Fruit fly (Drosophila melanogaster) whole organism, embryonic: ENCODE measurements around the gene CG32985.

Experiments
- Asciz ChIP-seq: fragments of 200-800 bp; sonication (Bioruptor generic); optimal IDR thresholded peaks from 2 replicates; lab custom pipeline; 2017; ENCODE audit warnings: missing biosample characterization, mild to moderate bottlenecking, missing genetic modification characterization, missing genetic modification reagents
- Atf-2 ChIP-seq: fragments of 200-800 bp; sonication (Bioruptor generic); optimal IDR thresholded peaks from 2 replicates; lab custom pipeline; 2016; ENCODE audit warnings: missing biosample characterization, missing genetic modification characterization
- B-H2 ChIP-seq: fragments of 200-800 bp; sonication (Bioruptor generic); optimal IDR thresholded peaks from 2 replicates; lab custom pipeline; 2018; ENCODE audit warnings: missing biosample characterization, mild to moderate bottlenecking, missing genetic modification characterization
- CG10431 ChIP-seq: fragments of 200-800 bp; sonication (Bioruptor generic); optimal IDR thresholded peaks from 3 replicates; lab custom pipeline; 2018; ENCODE audit warnings: missing biosample characterization, mild to moderate bottlenecking, missing genetic modification characterization
- CG11696 ChIP-seq: fragments of 200-800 bp; sonication (Bioruptor generic); IDR thresholded peaks from 2 replicates; pipeline ENCODE4 v1.3.6; 2022; ENCODE audit warnings: missing biosample characterization, missing genetic modification characterization
- CG12391 ChIP-seq: fragments of 200-800 bp; sonication (Bioruptor generic); optimal IDR thresholded peaks from 3 replicates; lab custom pipeline; 2018; ENCODE audit warnings: missing biosample characterization, mild to moderate bottlenecking, missing genetic modification characterization, moderate library complexity
- CG14014 ChIP-seq: fragments of 200-800 bp; sonication (Bioruptor generic); IDR thresholded peaks from 2 replicates; pipeline ENCODE4 v1.3.6; 2022; ENCODE audit warnings: missing biosample characterization, missing genetic modification characterization
- CG16863 ChIP-seq: fragments of 200-800 bp; sonication (Bioruptor generic); optimal IDR thresholded peaks from 3 replicates; lab custom pipeline; 2016; ENCODE audit warnings: missing biosample characterization, missing genetic modification characterization
- CG17385 ChIP-seq: fragments of 200-800 bp; sonication (Bioruptor generic); optimal IDR thresholded peaks from 3 replicates; lab custom pipeline; 2018; ENCODE audit warnings: missing biosample characterization, mild to moderate bottlenecking, missing genetic modification characterization
- CG18011 ChIP-seq: fragments of 200-800 bp; sonication (Bioruptor generic); optimal IDR thresholded peaks from 2 replicates; lab custom pipeline; 2017; ENCODE audit warnings: missing biosample characterization, missing genetic modification characterization, mild to moderate bottlenecking, moderate library complexity, missing genotype
- CG4820 ChIP-seq: fragments of 200-800 bp; sonication (Bioruptor generic); optimal IDR thresholded peaks from 3 replicates; lab custom pipeline; 2016; ENCODE audit warnings: missing biosample characterization, missing genetic modification characterization
- CG6272 ChIP-seq: fragments of 200-800 bp; sonication (Bioruptor generic); IDR thresholded peaks from 2 replicates; pipeline ENCODE4 v1.3.6; 2022; ENCODE audit warnings: missing biosample characterization, missing genetic modification characterization
- CG8924 ChIP-seq: fragments of 200-800 bp; optimal IDR thresholded peaks from 3 replicates; lab custom pipeline; 2019; ENCODE audit warnings: missing biosample characterization, mild to moderate bottlenecking, missing genetic modification characterization, moderate library complexity
- CHES-1-like ChIP-seq: fragments of 200-800 bp; sonication (Bioruptor generic); optimal IDR thresholded peaks from 2 replicates; lab custom pipeline; 2016; ENCODE audit warnings: missing biosample characterization, missing genetic modification characterization
- CoRest ChIP-seq: fragments of 200-800 bp; sonication (Bioruptor generic); optimal IDR thresholded peaks from 3 replicates; lab custom pipeline; 2018; ENCODE audit warnings: missing biosample characterization, mild to moderate bottlenecking, missing genetic modification characterization, moderate library complexity
- D19A ChIP-seq: fragments of 200-800 bp; optimal IDR thresholded peaks from 3 replicates; lab custom pipeline; 2019; ENCODE audit warnings: missing biosample characterization, mild to moderate bottlenecking, missing genetic modification characterization, moderate library complexity
- E2f1 ChIP-seq: fragments of 200-800 bp; sonication (Bioruptor generic); IDR thresholded peaks from 2 replicates; pipeline ENCODE4 v1.3.6; 2022; ENCODE audit warnings: missing biosample characterization, missing genetic modification characterization
- GATAe ChIP-seq: fragments of 200-800 bp; sonication (Bioruptor generic); conservative IDR thresholded peaks from 2 replicates; pipeline ENCODE4 v1.3.6; 2022; ENCODE audit warnings: missing biosample characterization, missing genetic modification characterization
- Hr78 ChIP-seq, 2 experiments: fragments of 200-800 bp in 1 of 2; fragments of >200 bp in 1 of 2; sonication (Bioruptor generic) in 1 of 2; optimal IDR thresholded peaks; 2 replicates each; lab custom pipeline; 2017 to 2019; ENCODE audit warnings: missing biosample characterization in 2 of 2, missing genetic modification characterization in 2 of 2, mild to moderate bottlenecking in 1 of 2, moderate library complexity in 1 of 2
- Max ChIP-seq: fragments of 200-800 bp; sonication (Bioruptor generic); optimal IDR thresholded peaks from 2 replicates; lab custom pipeline; 2016; ENCODE audit warnings: missing biosample characterization, mild to moderate bottlenecking, missing genetic modification characterization
- Med ChIP-seq: fragments of 200-800 bp; sonication (Bioruptor generic); peaks from one replicate; lab custom pipeline; 2016; ENCODE audit warnings: missing biosample characterization, missing genetic modification characterization, mild to moderate bottlenecking, inconsistent platforms, moderate library complexity
- NfI ChIP-seq: fragments of 200-800 bp; sonication (Bioruptor generic); optimal IDR thresholded peaks from 3 replicates; lab custom pipeline; 2018; ENCODE audit warnings: missing biosample characterization, mild to moderate bottlenecking, missing genetic modification characterization, moderate library complexity
- Oli ChIP-seq: fragments of 200-800 bp; sonication (Bioruptor generic); optimal IDR thresholded peaks from 2 replicates; lab custom pipeline; 2018; ENCODE audit warnings: missing biosample characterization, mild to moderate bottlenecking, missing genetic modification characterization, moderate library complexity
- Vsx1 ChIP-seq: fragments of 200-800 bp; sonication (Bioruptor generic); optimal IDR thresholded peaks from 2 replicates; lab custom pipeline; 2017; ENCODE audit warnings: missing biosample characterization, mild to moderate bottlenecking, missing genetic modification characterization, missing genetic modification reagents
- caup ChIP-seq: fragments of 200-800 bp; sonication (Bioruptor generic); optimal IDR thresholded peaks from 3 replicates; lab custom pipeline; 2017; ENCODE audit warnings: missing biosample characterization, mild to moderate bottlenecking, missing genetic modification characterization, moderate library complexity; ENCODE audit not compliant: severe bottlenecking
- chif ChIP-seq, 2 experiments: fragments of 200-800 bp; sonication (Bioruptor generic); optimal IDR thresholded peaks; 3 replicates each; lab custom pipeline; 2016; ENCODE audit warnings: missing biosample characterization in 2 of 2, missing genetic modification characterization in 2 of 2
- ci ChIP-seq: fragments of 200-800 bp; sonication (Bioruptor generic); IDR thresholded peaks from 3 replicates; pipeline ENCODE4 v1.3.6; 2022; ENCODE audit warnings: missing biosample characterization, missing genetic modification characterization
- crol ChIP-seq: fragments of 200-800 bp; sonication (Bioruptor generic); IDR thresholded peaks from 2 replicates; pipeline ENCODE4 v1.3.6; 2022; ENCODE audit warnings: missing biosample characterization, missing genetic modification characterization
- cwo ChIP-seq: fragments of 200-800 bp; sonication (Bioruptor generic); optimal IDR thresholded peaks from 3 replicates; lab custom pipeline; 2017; ENCODE audit warnings: missing biosample characterization, missing genetic modification characterization, mild to moderate bottlenecking, moderate library complexity, missing genetic modification reagents
- fd64A ChIP-seq: fragments of 200-800 bp; sonication (Bioruptor generic); optimal IDR thresholded peaks from 3 replicates; lab custom pipeline; 2018; ENCODE audit warnings: missing biosample characterization, mild to moderate bottlenecking, missing genetic modification characterization
- fu2 ChIP-seq: fragments of 200-800 bp; sonication (Bioruptor generic); optimal IDR thresholded peaks from 2 replicates; lab custom pipeline; 2016; ENCODE audit warnings: missing biosample characterization, missing genetic modification characterization
- gem ChIP-seq: fragments of 200-800 bp; sonication (Bioruptor generic); optimal IDR thresholded peaks from 2 replicates; lab custom pipeline; 2019; ENCODE audit warnings: missing biosample characterization, mild to moderate bottlenecking, missing genetic modification characterization, moderate library complexity
- her ChIP-seq: fragments of 200-800 bp; sonication (Bioruptor generic); optimal IDR thresholded peaks from 2 replicates; lab custom pipeline; 2016; ENCODE audit warnings: missing biosample characterization, missing genetic modification characterization
- hkb ChIP-seq, 2 experiments: fragments of 200-800 bp in 1 of 2; fragments of >200 bp in 1 of 2; sonication (Bioruptor generic) in 1 of 2; IDR thresholded peaks in 1 of 2; optimal IDR thresholded peaks in 1 of 2; 2 replicates each; pipeline versions ENCODE4 v1.3.6 to Lab custom; 2017 to 2022; ENCODE audit warnings: missing biosample characterization in 1 of 2, missing genetic modification characterization in 1 of 2
- lab ChIP-seq: fragments of 200-800 bp; sonication (Bioruptor generic); optimal IDR thresholded peaks from 3 replicates; lab custom pipeline; 2017; ENCODE audit warnings: missing biosample characterization, missing genetic modification characterization, mild to moderate bottlenecking, moderate library complexity, missing genetic modification reagents
- lilli ChIP-seq: fragments of 200-800 bp; sonication (Bioruptor generic); optimal IDR thresholded peaks from 3 replicates; lab custom pipeline; 2016; ENCODE audit warnings: missing biosample characterization, missing genetic modification characterization
- pzg ChIP-seq: fragments of 200-800 bp; sonication (Bioruptor generic); optimal IDR thresholded peaks from 3 replicates; lab custom pipeline; 2018; ENCODE audit warnings: missing biosample characterization, mild to moderate bottlenecking, missing genetic modification characterization, moderate library complexity
- sens-2 ChIP-seq: fragments of 200-800 bp; sonication (Bioruptor generic); IDR thresholded peaks from 2 replicates; pipeline ENCODE4 v1.3.6; 2022; ENCODE audit warnings: missing biosample characterization, missing genetic modification characterization
- tgo ChIP-seq: fragments of 200-800 bp; sonication (Bioruptor generic); IDR thresholded peaks from 3 replicates; pipeline ENCODE4 v1.3.6; 2022; ENCODE audit warnings: missing biosample characterization, missing genetic modification characterization

CG32985 gene

dm6 chr2L:8982584-8983302, 20.4 kb downstream of the CG32985 start (continued):
- peak; percentile 27 for TF ChIP-seq CG16863 (GFP tag; lab: Kevin White, UChicago)
- TF ChIP-seq Hr78 (GFP tag; optimal IDR thresholded peaks at IDR 0.05; lab: Kevin White, UChicago) = peak in 1 of 2 experiments; percentile 67
- TF ChIP-seq lab (GFP tag; lab: Kevin White, UChicago) = peak; percentile 74
- peak; percentile 52; the same call in 1 of the 2 replicates for TF ChIP-seq CG14014 (GFP tag; lab: Robert Waterston, UW)
- peak; percentile 27 for TF ChIP-seq caup (GFP tag; lab: Kevin White, UChicago)
- peak; percentile 6 for TF ChIP-seq CG4820 (GFP tag; lab: Kevin White, UChicago)
- TF ChIP-seq Asciz (GFP tag; lab: Kevin White, UChicago) = peak; percentile 49
- TF ChIP-seq ci (GFP tag; lab: Robert Waterston, UW) = peak; percentile 62; the same call in 1 of the 3 replicates
- peak; percentile 75 for TF ChIP-seq gem (tag; lab: Kevin White, UChicago)
- peak; percentile 17 for TF ChIP-seq Atf-2 (GFP tag; lab: Kevin White, UChicago)
- TF ChIP-seq CG6272 (GFP tag; lab: Robert Waterston, UW) = no peak
- peak; percentile 65 for TF ChIP-seq CoRest (tag; lab: Kevin White, UChicago)
- peak; percentile 59 for TF ChIP-seq lilli (GFP tag; lab: Kevin White, UChicago)
- no peak for TF ChIP-seq hkb (optimal IDR thresholded peaks at IDR 0.05; lab: Kevin White, UChicago)
- peak; percentile 73 for TF ChIP-seq hkb (GFP tag; IDR thresholded peaks at IDR 0.05; lab: Robert Waterston, UW)
- TF ChIP-seq Max (GFP tag; lab: Kevin White, UChicago) = peak; percentile 14
- peak; percentile 53 for TF ChIP-seq CG11696 (GFP tag; lab: Robert Waterston, UW)
- TF ChIP-seq CG8924 (tag; lab: Kevin White, UChicago) = no peak
- TF ChIP-seq tgo (GFP tag; lab: Robert Waterston, UW) = peak; percentile 42; the same call in 1 of the 3 replicates
- 0 out of 2 replicates have a peak, but pooled peaks have one; percentile 30 for TF ChIP-seq sens-2 (GFP tag; lab: Robert Waterston, UW)
- TF ChIP-seq CHES-1-like = peak; percentile 6
- TF ChIP-seq B-H2 = no peak
- TF ChIP-seq pzg (GFP tag; lab: Kevin White, UChicago) = no peak
- TF ChIP-seq crol (GFP tag; lab: Robert Waterston, UW) = no peak
- peak; percentile 53 for TF ChIP-seq CG12391
- TF ChIP-seq chif (GFP tag; optimal IDR thresholded peaks at IDR 0.05; lab: Kevin White, UChicago) = peak in 1 of 2 experiments; percentile 43
- peak; percentile 1 for TF ChIP-seq D19A (tag; lab: Kevin White, UChicago)
- peak; percentile 89 for TF ChIP-seq Med (GFP tag; lab: Kevin White, UChicago)
- no peak for TF ChIP-seq GATAe (GFP tag; lab: Robert Waterston, UW)
- TF ChIP-seq fu2 (GFP tag; lab: Kevin White, UChicago) = no peak
- peak; percentile 2 for TF ChIP-seq CG18011
- TF ChIP-seq cwo = peak; percentile 32
- TF ChIP-seq Oli (tag; lab: Kevin White, UChicago) = peak; percentile 62
- TF ChIP-seq fd64A (GFP tag; lab: Kevin White, UChicago) = no peak
- peak; percentile 47 for TF ChIP-seq CG17385
- 0 out of 2 replicates have a peak, but pooled peaks have one; percentile 35 for TF ChIP-seq E2f1 (GFP tag; lab: Robert Waterston, UW)
- TF ChIP-seq NfI = peak; percentile 27
- no peak for TF ChIP-seq her (GFP tag; lab: Kevin White, UChicago)
- peak; percentile 15 for TF ChIP-seq Vsx1
- TF ChIP-seq CG10431 (GFP tag; lab: Kevin White, UChicago) = no peak
- TF ChIP-seq, all 482 proteins: peak for 176
